Worm (Caenorhabditis elegans) whole organism, young adult: ENCODE results near the gene slc-17.5.

ENCODE experiments used
- ZK185.1 ChIP-seq: sonication (generic microtip); optimal IDR thresholded peaks from 2 replicates; lab custom pipeline; 2016; ENCODE audit warnings: mild to moderate bottlenecking, missing genetic modification characterization, missing compliant biosample characterization; ENCODE audit not compliant: poor library complexity, severe bottlenecking
- bed-1 ChIP-seq: fragments of 200-800 bp; sonication (Bioruptor generic); IDR thresholded peaks from 2 replicates; pipeline ENCODE4 v1.3.6; 2022; ENCODE audit warnings: missing genetic modification reagents, missing genetic modification characterization, missing compliant biosample characterization
- chd-7 ChIP-seq: sonication (generic microtip); optimal IDR thresholded peaks from 2 replicates; lab custom pipeline; 2016; ENCODE audit warnings: mild to moderate bottlenecking, missing genetic modification characterization, moderate library complexity, missing compliant biosample characterization
- let-526 ChIP-seq: fragments of 200-800 bp; sonication (Bioruptor generic); IDR thresholded peaks from 2 replicates; pipeline ENCODE4 v1.3.6; 2022; ENCODE audit warnings: missing genetic modification reagents, missing genetic modification characterization, missing compliant biosample characterization
- lin-40 ChIP-seq: sonication (generic microtip); optimal IDR thresholded peaks from 2 replicates; lab custom pipeline; 2016; ENCODE audit warnings: missing genetic modification characterization, mild to moderate bottlenecking, missing compliant biosample characterization, missing genotype, missing genetic modification reagents
- rcor-1 ChIP-seq: fragments of 200-800 bp; sonication (Bioruptor generic); IDR thresholded peaks from 2 replicates; pipeline ENCODE4 v1.3.6; 2022; ENCODE audit warnings: missing genetic modification reagents, missing genetic modification characterization, missing compliant biosample characterization
- unc-130 ChIP-seq: sonication (generic microtip); optimal IDR thresholded peaks from 2 replicates; lab custom pipeline; 2016; ENCODE audit warnings: missing genetic modification reagents, missing genetic modification characterization, missing compliant biosample characterization

- TF ChIP-seq rcor-1 (GFP tag; lab: Robert Waterston, UW) (no peak), lin-40 (no peak), unc-130 (GFP tag; lab: Kevin White, UChicago) (no peak), chd-7 (tag; lab: Kevin White, UChicago) (no peak), bed-1 (GFP tag; lab: Robert Waterston, UW) (no peak), let-526 (no peak), ZK185.1 (no peak)
These were observed 22.3 kb upstream of the slc-17.5 start for ce11 chrV:8307013-8307412.
